Fruit fly (Drosophila melanogaster) whole organism, embryonic: ENCODE measurements around the gene Pdxk.

ENCODE experiments used
- Aef1 ChIP-seq: fragments of 200-800 bp; sonication (Bioruptor generic); IDR thresholded peaks from 3 replicates; pipeline ENCODE4 v1.3.6; 2022; ENCODE audit warnings: missing biosample characterization, missing genetic modification characterization
- Awh ChIP-seq: fragments of 200-800 bp; sonication (Bioruptor generic); IDR thresholded peaks from 2 replicates; pipeline ENCODE4, ENCODE4 v1.3.6; 2022; ENCODE audit warnings: missing biosample characterization, missing genetic modification characterization
- CG10209 ChIP-seq: fragments of 200-800 bp; sonication (Bioruptor generic); optimal IDR thresholded peaks from 3 replicates; lab custom pipeline; 2017; ENCODE audit warnings: missing biosample characterization, mild to moderate bottlenecking, missing genetic modification characterization, missing genetic modification reagents
- CG10462 ChIP-seq: fragments of 200-800 bp; sonication (Bioruptor generic); optimal IDR thresholded peaks from 2 replicates; lab custom pipeline; 2016; ENCODE audit warnings: missing biosample characterization, missing genetic modification characterization
- CG10543 ChIP-seq: fragments of 200-800 bp; sonication (Bioruptor generic); optimal IDR thresholded peaks from 3 replicates; lab custom pipeline; 2017; ENCODE audit warnings: missing biosample characterization, mild to moderate bottlenecking, missing genetic modification characterization, moderate library complexity
- CG10959 ChIP-seq: fragments of 200-800 bp; sonication (Bioruptor generic); IDR thresholded peaks from 2 replicates; pipeline ENCODE4 v1.3.6; 2022; ENCODE audit warnings: missing biosample characterization, missing genetic modification characterization
- CG11695 ChIP-seq: fragments of 200-800 bp; sonication (Bioruptor generic); IDR thresholded peaks from 3 replicates; pipeline ENCODE4 v1.3.6; 2022; ENCODE audit warnings: missing biosample characterization, missing genetic modification characterization
- CG15269 ChIP-seq: fragments of 200-800 bp; sonication (Bioruptor generic); optimal IDR thresholded peaks from 2 replicates; lab custom pipeline; 2018; ENCODE audit warnings: missing biosample characterization, mild to moderate bottlenecking, missing genetic modification characterization, moderate library complexity
- CG1602 ChIP-seq: fragments of 200-800 bp; sonication (Bioruptor generic); optimal IDR thresholded peaks from 3 replicates; lab custom pipeline; 2016; ENCODE audit warnings: missing biosample characterization, missing genetic modification characterization
- CG1647 ChIP-seq: fragments of 200-800 bp; sonication (Bioruptor generic); optimal IDR thresholded peaks from 3 replicates; lab custom pipeline; 2016; ENCODE audit warnings: missing biosample characterization, missing genetic modification characterization
- CG16813 ChIP-seq: fragments of 200-800 bp; sonication (Bioruptor generic); IDR thresholded peaks from 3 replicates; pipeline ENCODE4 v1.3.6; 2022; ENCODE audit warnings: missing biosample characterization, missing genetic modification characterization; ENCODE audit not compliant: partially characterized antibody
- CG1792 ChIP-seq: fragments of 200-800 bp; sonication (Bioruptor generic); optimal IDR thresholded peaks from 2 replicates; lab custom pipeline; 2016; ENCODE audit warnings: missing biosample characterization, missing genetic modification characterization
- CG18011 ChIP-seq: fragments of 200-800 bp; sonication (Bioruptor generic); optimal IDR thresholded peaks from 2 replicates; lab custom pipeline; 2017; ENCODE audit warnings: missing biosample characterization, missing genetic modification characterization, mild to moderate bottlenecking, moderate library complexity, missing genotype
- CG1832 ChIP-seq: fragments of 200-800 bp; sonication (Bioruptor generic); optimal IDR thresholded peaks from 2 replicates; lab custom pipeline; 2017; ENCODE audit warnings: missing biosample characterization, mild to moderate bottlenecking, missing genetic modification characterization, inconsistent platforms
- CG31388 ChIP-seq: fragments of 200-800 bp; sonication (Bioruptor generic); optimal IDR thresholded peaks from 2 replicates; lab custom pipeline; 2016; ENCODE audit warnings: missing biosample characterization, missing genetic modification characterization
- CG3163 ChIP-seq: fragments of 200-800 bp; sonication (Bioruptor generic); optimal IDR thresholded peaks from 3 replicates; lab custom pipeline; 2016; ENCODE audit warnings: missing biosample characterization, missing genetic modification characterization
- CG33557 ChIP-seq: fragments of 200-800 bp; sonication (Bioruptor generic); optimal IDR thresholded peaks from 2 replicates; lab custom pipeline; 2019; ENCODE audit warnings: missing biosample characterization, mild to moderate bottlenecking, missing genetic modification characterization, moderate library complexity
- CG3838 ChIP-seq: fragments of 200-800 bp; sonication (Bioruptor generic); optimal IDR thresholded peaks from 3 replicates; lab custom pipeline; 2016; ENCODE audit warnings: missing biosample characterization, missing genetic modification characterization
- CG42726 ChIP-seq: fragments of 200-800 bp; sonication (Bioruptor generic); IDR thresholded peaks from 2 replicates; pipeline ENCODE4 v1.3.6; 2022; ENCODE audit warnings: missing biosample characterization, missing genetic modification characterization; ENCODE audit not compliant: partially characterized antibody
- CG4707 ChIP-seq: fragments of 200-800 bp; sonication (Bioruptor generic); optimal IDR thresholded peaks from 2 replicates; lab custom pipeline; 2018; ENCODE audit warnings: missing biosample characterization, mild to moderate bottlenecking, missing genetic modification characterization, moderate library complexity
- CG6175 ChIP-seq: fragments of 200-800 bp; sonication (Bioruptor generic); IDR thresholded peaks from 3 replicates; pipeline ENCODE4 v1.3.6; 2022; ENCODE audit warnings: missing biosample characterization, missing genetic modification characterization
- CG6683 ChIP-seq: fragments of 200-800 bp; sonication (Bioruptor generic); optimal IDR thresholded peaks from 2 replicates; lab custom pipeline; 2017; ENCODE audit warnings: missing biosample characterization, mild to moderate bottlenecking, missing genetic modification characterization, missing genetic modification reagents
- CG8290 ChIP-seq, 3 experiments: fragments of 200-800 bp; sonication (Bioruptor generic); optimal IDR thresholded peaks; 2 replicates each; lab custom pipeline; 2016 to 2019; ENCODE audit warnings: missing biosample characterization in 3 of 3, missing genetic modification characterization in 3 of 3, mild to moderate bottlenecking in 2 of 3, moderate library complexity in 1 of 3
- CG9437 ChIP-seq: fragments of 200-800 bp; sonication (Bioruptor generic); optimal IDR thresholded peaks from 2 replicates; lab custom pipeline; 2018; ENCODE audit warnings: missing biosample characterization, mild to moderate bottlenecking, missing genetic modification characterization
- CG9797 ChIP-seq: fragments of 200-800 bp; sonication (Bioruptor generic); optimal IDR thresholded peaks from 3 replicates; lab custom pipeline; 2018; ENCODE audit warnings: missing biosample characterization, mild to moderate bottlenecking, missing genetic modification characterization
- CoRest ChIP-seq: fragments of 200-800 bp; sonication (Bioruptor generic); optimal IDR thresholded peaks from 3 replicates; lab custom pipeline; 2018; ENCODE audit warnings: missing biosample characterization, mild to moderate bottlenecking, missing genetic modification characterization, moderate library complexity
- D19B ChIP-seq: fragments of 200-800 bp; sonication (Bioruptor generic); optimal IDR thresholded peaks from 2 replicates; lab custom pipeline; 2017; ENCODE audit warnings: missing biosample characterization, mild to moderate bottlenecking, missing genetic modification characterization
- HLH54F ChIP-seq: fragments of 200-800 bp; sonication (Bioruptor generic); optimal IDR thresholded peaks from 3 replicates; lab custom pipeline; 2016; ENCODE audit warnings: missing biosample characterization, missing genetic modification characterization
- Hmr ChIP-seq: fragments of 200-800 bp; sonication (Bioruptor generic); optimal IDR thresholded peaks from 3 replicates; lab custom pipeline; 2017; ENCODE audit warnings: mild to moderate bottlenecking, missing biosample characterization, missing genetic modification reagents, missing genetic modification characterization
- Mrtf ChIP-seq: fragments of 200-800 bp; sonication (Bioruptor generic); IDR thresholded peaks from 3 replicates; pipeline ENCODE4 v1.3.6; 2022; ENCODE audit warnings: missing biosample characterization, missing genetic modification characterization
- NfI ChIP-seq: fragments of 200-800 bp; sonication (Bioruptor generic); optimal IDR thresholded peaks from 3 replicates; lab custom pipeline; 2018; ENCODE audit warnings: missing biosample characterization, mild to moderate bottlenecking, missing genetic modification characterization, moderate library complexity
- Oli ChIP-seq: fragments of 200-800 bp; sonication (Bioruptor generic); optimal IDR thresholded peaks from 2 replicates; lab custom pipeline; 2018; ENCODE audit warnings: missing biosample characterization, mild to moderate bottlenecking, missing genetic modification characterization, moderate library complexity
- Sox100B ChIP-seq: fragments of 200-800 bp; sonication (Bioruptor generic); optimal IDR thresholded peaks from 3 replicates; lab custom pipeline; 2018; ENCODE audit warnings: missing biosample characterization, mild to moderate bottlenecking, missing genetic modification characterization
- Vsx1 ChIP-seq: fragments of 200-800 bp; sonication (Bioruptor generic); optimal IDR thresholded peaks from 2 replicates; lab custom pipeline; 2017; ENCODE audit warnings: missing biosample characterization, mild to moderate bottlenecking, missing genetic modification characterization, missing genetic modification reagents
- bigmax ChIP-seq: fragments of 200-800 bp; sonication (Bioruptor generic); optimal IDR thresholded peaks from 2 replicates; lab custom pipeline; 2018; ENCODE audit warnings: missing biosample characterization, mild to moderate bottlenecking, missing genetic modification characterization
- chif ChIP-seq, 2 experiments: fragments of 200-800 bp; sonication (Bioruptor generic); optimal IDR thresholded peaks; 3 replicates each; lab custom pipeline; 2016; ENCODE audit warnings: missing biosample characterization in 2 of 2, missing genetic modification characterization in 2 of 2
- corto ChIP-seq: fragments of 200-800 bp; sonication (Bioruptor generic); optimal IDR thresholded peaks from 2 replicates; lab custom pipeline; 2016; ENCODE audit warnings: missing biosample characterization, mild to moderate bottlenecking, missing genetic modification characterization, moderate library complexity
- dm ChIP-seq: fragments of 200-800 bp; sonication (Bioruptor generic); optimal IDR thresholded peaks from 3 replicates; lab custom pipeline; 2016; ENCODE audit warnings: missing biosample characterization, missing genetic modification characterization
- ems ChIP-seq: fragments of 200-800 bp; sonication (Bioruptor generic); optimal IDR thresholded peaks from 3 replicates; lab custom pipeline; 2016; ENCODE audit warnings: missing biosample characterization, missing genetic modification characterization
- esg ChIP-seq: fragments of 200-800 bp; sonication (Bioruptor generic); conservative IDR thresholded peaks from 2 replicates; pipeline ENCODE4 v1.3.6; 2022; ENCODE audit warnings: missing biosample characterization, missing genetic modification characterization
- gfzf ChIP-seq: fragments of 200-800 bp; sonication (Bioruptor generic); optimal IDR thresholded peaks from 2 replicates; lab custom pipeline; 2016; ENCODE audit warnings: missing biosample characterization, mild to moderate bottlenecking, missing genetic modification characterization, moderate library complexity
- hbn ChIP-seq: fragments of 200-800 bp; sonication (Bioruptor generic); IDR thresholded peaks from 2 replicates; pipeline ENCODE4 v1.3.6; 2022; ENCODE audit warnings: missing biosample characterization, missing genetic modification characterization; ENCODE audit not compliant: partially characterized antibody
- hth ChIP-seq: fragments of >200 bp; optimal IDR thresholded peaks from 2 replicates; lab custom pipeline; 2017; ENCODE audit warnings: inconsistent platforms
- klu ChIP-seq: fragments of 200-800 bp; sonication (Bioruptor generic); IDR thresholded peaks from 2 replicates; pipeline ENCODE4 v1.3.6; 2022; ENCODE audit warnings: missing biosample characterization, missing genetic modification characterization
- lbe ChIP-seq: fragments of 200-800 bp; sonication (Bioruptor generic); optimal IDR thresholded peaks from 2 replicates; lab custom pipeline; 2016; ENCODE audit warnings: missing biosample characterization, mild to moderate bottlenecking, missing genetic modification characterization
- oc ChIP-seq: fragments of 200-800 bp; sonication (Bioruptor generic); optimal IDR thresholded peaks from 2 replicates; lab custom pipeline; 2018; ENCODE audit warnings: missing biosample characterization, mild to moderate bottlenecking, missing genetic modification characterization, moderate library complexity
- org-1 ChIP-seq: fragments of 200-800 bp; sonication (Bioruptor generic); optimal IDR thresholded peaks from 2 replicates; lab custom pipeline; 2017; ENCODE audit warnings: missing biosample characterization, missing genetic modification characterization
- scrt ChIP-seq: fragments of 200-800 bp; sonication (Bioruptor generic); optimal IDR thresholded peaks from 2 replicates; lab custom pipeline; 2018; ENCODE audit warnings: missing biosample characterization, mild to moderate bottlenecking, missing genetic modification characterization, moderate library complexity
- slbo ChIP-seq: fragments of 200-800 bp; sonication (Bioruptor generic); IDR thresholded peaks from 2 replicates; pipeline ENCODE4 v1.3.6; 2022; ENCODE audit warnings: missing biosample characterization, missing genetic modification characterization
- yki ChIP-seq: fragments of >200 bp; optimal IDR thresholded peaks from 3 replicates; lab custom pipeline; 2018
- zen ChIP-seq: fragments of 200-800 bp; sonication (Bioruptor generic); optimal IDR thresholded peaks from 3 replicates; lab custom pipeline; 2018; ENCODE audit warnings: missing biosample characterization, mild to moderate bottlenecking, missing genetic modification characterization, moderate library complexity

Gene Pdxk

DNA sequence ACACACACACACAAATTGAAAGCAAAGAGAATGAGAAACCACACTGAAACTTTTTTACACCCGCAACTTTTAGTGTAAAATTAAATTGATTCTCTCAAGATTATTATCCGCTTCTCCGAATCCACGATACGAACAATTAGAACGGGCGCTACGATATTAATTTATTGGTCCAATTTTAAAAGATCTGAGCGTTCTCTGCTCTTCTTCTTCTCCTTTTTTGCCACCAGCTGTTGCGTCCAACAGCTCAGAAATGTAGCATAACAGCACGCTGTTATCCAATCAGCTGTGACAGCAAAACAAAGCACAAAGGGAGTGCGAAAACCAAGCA is 1.4 kb upstream of the Pdxk start, which contains the start of the genes UGP and Svip (continued):
- no peak for TF ChIP-seq CG1832 (GFP tag; lab: Kevin White, UChicago)
- peak; percentile 28 for TF ChIP-seq lbe
- no peak for TF ChIP-seq Hmr (GFP tag; lab: Kevin White, UChicago)
- no peak for TF ChIP-seq CG18011 (GFP tag; lab: Kevin White, UChicago)
- no peak for TF ChIP-seq CG1647 (GFP tag; lab: Kevin White, UChicago)
- TF ChIP-seq CG8290 (GFP tag; optimal IDR thresholded peaks at IDR 0.05; lab: Kevin White, UChicago): no peak
- TF ChIP-seq CG8290 (tag; optimal IDR thresholded peaks at IDR 0.05; lab: Kevin White, UChicago): peak in 1 of 2 experiments; percentile 21
- no peak for TF ChIP-seq D19B
- TF ChIP-seq klu: no peak
- TF ChIP-seq NfI (GFP tag; lab: Kevin White, UChicago): peak; percentile 11
- no peak for TF ChIP-seq CG6683 (GFP tag; lab: Kevin White, UChicago)
- no peak for TF ChIP-seq Mrtf (GFP tag; lab: Robert Waterston, UW)
- no peak for TF ChIP-seq CG9437 (GFP tag; lab: Kevin White, UChicago)
- TF ChIP-seq CG1602: no peak
- TF ChIP-seq slbo: peak; percentile 24; the same call in 1 of the 2 replicates
- TF ChIP-seq CG3163 (GFP tag; lab: Kevin White, UChicago): no peak
- no peak for TF ChIP-seq Awh
- TF ChIP-seq CG15269 (tag; lab: Kevin White, UChicago): no peak
- TF ChIP-seq CG4707 (GFP tag; lab: Kevin White, UChicago): no peak
- no peak for TF ChIP-seq CG42726 (GFP tag; lab: Robert Waterston, UW)
- TF ChIP-seq gfzf (GFP tag; lab: Kevin White, UChicago): peak; percentile 9
- no peak for TF ChIP-seq dm (GFP tag; lab: Kevin White, UChicago)
- no peak for TF ChIP-seq oc (tag; lab: Kevin White, UChicago)
- TF ChIP-seq CG11695 (GFP tag; lab: Robert Waterston, UW): 0 out of 3 replicates have a peak, but pooled peaks have one; percentile 21
- TF ChIP-seq scrt (GFP tag; lab: Kevin White, UChicago): peak; percentile 52
- TF ChIP-seq hth: no peak
- TF ChIP-seq CG6175 (GFP tag; lab: Robert Waterston, UW): no peak
- no peak for TF ChIP-seq CG33557 (GFP tag; lab: Kevin White, UChicago)
- no peak for TF ChIP-seq CG1792 (GFP tag; lab: Kevin White, UChicago)
- no peak for TF ChIP-seq CG16813 (GFP tag; lab: Robert Waterston, UW)
- TF ChIP-seq CG10959 (GFP tag; lab: Robert Waterston, UW): no peak
- no peak for TF ChIP-seq esg (GFP tag; lab: Robert Waterston, UW)
- no peak for TF ChIP-seq corto
- no peak for TF ChIP-seq CG9797 (GFP tag; lab: Kevin White, UChicago)
- TF ChIP-seq chif (GFP tag; optimal IDR thresholded peaks at IDR 0.05; lab: Kevin White, UChicago): no peak
- no peak for TF ChIP-seq zen (tag; lab: Kevin White, UChicago)
- TF ChIP-seq Sox100B: no peak
- peak; percentile 3 for TF ChIP-seq CoRest (tag; lab: Kevin White, UChicago)
- TF ChIP-seq org-1 (GFP tag; lab: Kevin White, UChicago): no peak
- no peak for TF ChIP-seq yki (lab: Kevin White, UChicago)
- TF ChIP-seq CG10543: no peak
- no peak for TF ChIP-seq Vsx1 (GFP tag; lab: Kevin White, UChicago)
- no peak for TF ChIP-seq CG31388 (GFP tag; lab: Kevin White, UChicago)
- TF ChIP-seq Oli (tag; lab: Kevin White, UChicago): no peak
- TF ChIP-seq bigmax: no peak
- no peak for TF ChIP-seq CG3838 (GFP tag; lab: Kevin White, UChicago)
- TF ChIP-seq HLH54F (GFP tag; lab: Kevin White, UChicago): no peak
- TF ChIP-seq hbn (GFP tag; lab: Robert Waterston, UW): peak; percentile 25; the same call in 1 of the 2 replicates
- no peak for TF ChIP-seq CG10209 (GFP tag; lab: Kevin White, UChicago)
- no peak for TF ChIP-seq ems (GFP tag; lab: Kevin White, UChicago)
- no peak for TF ChIP-seq Aef1
- TF ChIP-seq CG10462: no peak
